Worm (Caenorhabditis elegans): Measurements from ENCODE around the gene eat-3.

DNA sequence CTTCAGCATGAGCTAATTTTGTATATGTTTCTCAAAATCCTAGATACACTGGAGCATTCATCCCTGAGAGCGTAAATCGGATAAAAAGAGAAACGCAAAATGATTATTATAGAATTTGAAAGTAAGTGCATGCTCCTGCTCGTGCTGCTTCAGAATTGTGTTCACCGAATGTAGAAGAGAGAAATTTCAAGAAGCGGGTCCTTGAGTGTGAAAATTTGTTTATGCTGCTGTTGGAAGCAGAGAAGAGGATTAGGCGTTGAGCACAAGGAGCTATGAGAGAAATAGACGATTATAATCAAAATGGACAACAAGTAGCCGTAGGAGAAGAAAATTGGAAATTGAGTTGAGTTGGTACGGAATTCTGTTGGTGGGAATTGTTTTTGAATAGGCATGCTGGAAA, 13.0 kb upstream of the eat-3 start:
- TF ChIP-seq him-1 (tag; optimal IDR thresholded peaks at IDR 0.05) (no peak), dao-5 (tag; optimal IDR thresholded peaks at IDR 0.05) (no peak), W03F9.2 (tag; optimal IDR thresholded peaks at IDR 0.05) (no peak)
